Fruit fly (Drosophila melanogaster) whole organism, adult: ENCODE measurements around the gene CG42762.

Experiments used
- CG11617 ChIP-seq: fragments of 200-800 bp; sonication (Bioruptor generic); optimal IDR thresholded peaks from 2 replicates; lab custom pipeline; 2017; ENCODE audit warnings: mild to moderate bottlenecking, missing biosample characterization, missing genetic modification reagents, missing genetic modification characterization
- CG12768 ChIP-seq: fragments of 200-800 bp; sonication (Bioruptor generic); optimal IDR thresholded peaks from 2 replicates; lab custom pipeline; 2017; ENCODE audit warnings: missing biosample characterization, missing genetic modification characterization, mild to moderate bottlenecking, moderate library complexity, missing genetic modification reagents
- CG14711 ChIP-seq: fragments of 200-800 bp; sonication (Bioruptor generic); optimal IDR thresholded peaks from 2 replicates; lab custom pipeline; 2018; ENCODE audit warnings: missing biosample characterization, mild to moderate bottlenecking, missing genetic modification characterization, moderate library complexity
- CG1620 ChIP-seq: fragments of 200-800 bp; sonication (Bioruptor generic); optimal IDR thresholded peaks from 2 replicates; lab custom pipeline; 2016; ENCODE audit warnings: missing biosample characterization, missing genetic modification characterization
- CG33017 ChIP-seq: fragments of 200-800 bp; sonication (Bioruptor generic); optimal IDR thresholded peaks from 2 replicates; lab custom pipeline; 2018; ENCODE audit warnings: missing biosample characterization, mild to moderate bottlenecking, missing genetic modification characterization, moderate library complexity
- CG5204 ChIP-seq: fragments of 200-800 bp; sonication (Bioruptor generic); optimal IDR thresholded peaks from 2 replicates; lab custom pipeline; 2016; ENCODE audit warnings: missing biosample characterization, missing genetic modification characterization
- CG7045 ChIP-seq: fragments of 200-800 bp; sonication (Bioruptor generic); optimal IDR thresholded peaks from 2 replicates; lab custom pipeline; 2017; ENCODE audit warnings: missing biosample characterization, mild to moderate bottlenecking, missing genetic modification characterization
- CG7101 ChIP-seq: fragments of 200-800 bp; sonication (Bioruptor generic); optimal IDR thresholded peaks from 2 replicates; lab custom pipeline; 2018; ENCODE audit warnings: missing biosample characterization, mild to moderate bottlenecking, missing genetic modification characterization, moderate library complexity
- Clk ChIP-seq: fragments of 200-800 bp; sonication (Bioruptor generic); optimal IDR thresholded peaks from 2 replicates; lab custom pipeline; 2017; ENCODE audit warnings: missing biosample characterization, missing genetic modification characterization
- Crg-1 ChIP-seq: fragments of 200-800 bp; sonication (Bioruptor generic); optimal IDR thresholded peaks from 2 replicates; lab custom pipeline; 2016; ENCODE audit warnings: missing biosample characterization, missing genetic modification characterization
- Hr96 ChIP-seq: fragments of 200-800 bp; sonication (Bioruptor generic); optimal IDR thresholded peaks from 2 replicates; lab custom pipeline; 2016; ENCODE audit warnings: missing biosample characterization, missing genetic modification characterization
- Mnt ChIP-seq: fragments of 200-800 bp; sonication (Bioruptor generic); optimal IDR thresholded peaks from 2 replicates; lab custom pipeline; 2016; ENCODE audit warnings: missing biosample characterization, mild to moderate bottlenecking, missing genetic modification characterization
- bab1 ChIP-seq: fragments of 200-800 bp; sonication (Bioruptor generic); optimal IDR thresholded peaks from 3 replicates; lab custom pipeline; 2019; ENCODE audit warnings: missing biosample characterization, mild to moderate bottlenecking, missing genetic modification characterization, moderate library complexity
- cic ChIP-seq: fragments of 200-800 bp; sonication (Bioruptor generic); optimal IDR thresholded peaks from 2 replicates; lab custom pipeline; 2017; ENCODE audit warnings: missing biosample characterization, mild to moderate bottlenecking, missing genetic modification characterization, moderate library complexity
- cnc ChIP-seq, 2 experiments: fragments of >200 bp; optimal IDR thresholded peaks; 2 replicates each; lab custom pipeline; 2017
- kay ChIP-seq: fragments of 200-800 bp; sonication (Bioruptor generic); peaks from one replicate; lab custom pipeline; 2016; ENCODE audit warnings: missing biosample characterization, missing genetic modification characterization, borderline replicate concordance
- ovo ChIP-seq: fragments of 200-800 bp; sonication (Bioruptor generic); optimal IDR thresholded peaks from 2 replicates; lab custom pipeline; 2016; ENCODE audit warnings: missing biosample characterization, missing genetic modification characterization
- pad ChIP-seq: fragments of 200-800 bp; sonication (Bioruptor generic); optimal IDR thresholded peaks from 3 replicates; lab custom pipeline; 2017; ENCODE audit warnings: missing biosample characterization, missing genetic modification characterization, mild to moderate bottlenecking, moderate library complexity, missing genetic modification reagents
- tj ChIP-seq: fragments of 200-800 bp; sonication (Bioruptor generic); optimal IDR thresholded peaks from 3 replicates; lab custom pipeline; 2017; ENCODE audit warnings: missing biosample characterization, mild to moderate bottlenecking, missing genetic modification characterization, moderate library complexity
- toe ChIP-seq: fragments of 200-800 bp; sonication (Bioruptor generic); optimal IDR thresholded peaks from 2 replicates; lab custom pipeline; 2016; ENCODE audit warnings: missing biosample characterization, missing genetic modification characterization

CG42762 gene

DNA sequence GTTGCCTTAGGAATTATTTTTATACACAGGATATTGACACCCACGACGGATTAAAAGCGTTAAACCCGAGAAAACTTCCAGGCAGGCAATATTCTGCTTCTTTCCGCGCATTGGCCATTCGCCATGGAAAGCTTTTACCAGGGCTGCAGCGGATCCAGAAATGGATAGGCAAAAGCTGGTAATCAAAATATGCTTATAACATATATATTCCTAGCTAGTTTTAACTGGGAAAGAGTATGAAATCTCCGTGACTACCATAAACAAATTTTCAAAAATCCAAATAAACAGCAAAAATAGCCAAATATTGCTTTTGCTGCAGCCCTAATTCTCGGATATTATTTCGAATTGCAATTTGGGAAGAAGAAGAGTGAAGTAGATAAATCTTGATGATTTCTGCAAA lies 15.7 kb upstream of the CG42762 start, which contains the start of the genes PAPLA1 and Rbsn-5:
PAPLA1 (minus strand) TSS at position 141 of the 400 bp plus-strand sequence.
Rbsn-5 (plus strand) TSS at position 335 of the 400 bp plus-strand sequence.
- TF ChIP-seq CG14711 (tag; lab: Kevin White, UChicago) (peak; percentile 87), kay (GFP tag; lab: Kevin White, UChicago) (peak; percentile 96), pad (GFP tag; lab: Kevin White, UChicago) (peak; percentile 75), CG11617 (peak; percentile 90), cnc (optimal IDR thresholded peaks at IDR 0.05; lab: Kevin White, UChicago) (no peak), CG12768 (GFP tag; lab: Kevin White, UChicago) (peak; percentile 89), bab1 (GFP tag; lab: Kevin White, UChicago) (peak; percentile 95), CG5204 (GFP tag; lab: Kevin White, UChicago) (no peak), tj (GFP tag; lab: Kevin White, UChicago) (peak; percentile 83), CG1620 (GFP tag; lab: Kevin White, UChicago) (peak; percentile 93), CG33017 (peak; percentile 89), toe (GFP tag; lab: Kevin White, UChicago) (peak; percentile 96), cic (peak; percentile 34), CG7101 (peak; percentile 91), Crg-1 (GFP tag; lab: Kevin White, UChicago) (peak; percentile 92), CG7045 (GFP tag; lab: Kevin White, UChicago) (peak; percentile 90), Mnt (GFP tag; lab: Kevin White, UChicago) (peak; percentile 92), Clk (peak; percentile 80), ovo (peak; percentile 66), Hr96 (GFP tag; lab: Kevin White, UChicago) (peak; percentile 92)

DNA sequence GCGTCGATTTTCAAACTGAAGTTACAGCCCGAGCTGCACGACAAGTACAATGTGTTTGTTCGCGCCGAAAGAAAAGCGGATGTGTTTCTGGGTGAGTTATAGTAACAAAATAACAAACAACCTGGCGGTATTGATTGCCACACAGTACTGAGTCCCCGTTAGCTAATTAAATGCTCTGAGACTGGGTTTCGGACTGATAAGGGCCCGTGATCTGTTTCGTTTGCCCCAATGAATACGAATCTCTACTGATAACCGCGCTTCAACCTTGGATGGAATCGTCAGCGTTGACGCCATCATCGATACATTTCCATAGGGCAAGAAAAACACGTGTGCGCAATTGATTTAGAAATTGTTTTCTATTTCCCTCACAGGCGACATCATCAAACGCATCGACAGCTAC lies 13.3 kb upstream of the CG42762 start:
- no peak for TF ChIP-seq Clk
- TF ChIP-seq cic: peak; percentile 38

DNA sequence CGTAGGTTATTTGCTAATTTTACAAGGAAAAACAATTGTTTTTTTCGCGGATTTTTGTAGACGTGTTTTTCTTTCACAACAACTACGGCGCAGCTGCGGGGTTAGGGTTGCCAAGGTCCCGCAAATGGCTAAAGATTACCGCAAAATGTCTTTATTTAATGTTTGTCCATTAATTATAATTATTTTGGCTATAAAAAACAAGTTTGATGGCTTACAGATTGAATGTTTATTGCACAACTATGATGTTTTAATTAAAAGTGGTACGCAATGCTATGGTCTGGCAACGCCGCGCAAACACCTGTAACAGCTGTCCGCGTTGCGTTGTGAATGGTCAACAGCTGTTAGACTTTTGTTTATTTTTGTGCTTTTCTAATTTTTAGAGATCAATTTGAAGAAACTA lies 12.8 kb upstream of the CG42762 start:
- TF ChIP-seq ovo (peak; percentile 16), pad (GFP tag; lab: Kevin White, UChicago) (peak; percentile 47), cic (no peak), bab1 (GFP tag; lab: Kevin White, UChicago) (peak; percentile 82), CG12768 (GFP tag; lab: Kevin White, UChicago) (peak; percentile 25), Clk (peak; percentile 20), cnc (optimal IDR thresholded peaks at IDR 0.05; lab: Kevin White, UChicago) (no peak), tj (GFP tag; lab: Kevin White, UChicago) (peak; percentile 39), Hr96 (GFP tag; lab: Kevin White, UChicago) (no peak), CG1620 (GFP tag; lab: Kevin White, UChicago) (peak; percentile 66), CG7045 (GFP tag; lab: Kevin White, UChicago) (peak; percentile 70), CG7101 (peak; percentile 77), CG14711 (tag; lab: Kevin White, UChicago) (peak; percentile 97), CG11617 (peak; percentile 79), toe (GFP tag; lab: Kevin White, UChicago) (peak; percentile 81), CG33017 (peak; percentile 34), Mnt (GFP tag; lab: Kevin White, UChicago) (peak; percentile 71), Crg-1 (GFP tag; lab: Kevin White, UChicago) (peak; percentile 61), kay (GFP tag; lab: Kevin White, UChicago) (peak; percentile 95), CG5204 (GFP tag; lab: Kevin White, UChicago) (no peak)

DNA sequence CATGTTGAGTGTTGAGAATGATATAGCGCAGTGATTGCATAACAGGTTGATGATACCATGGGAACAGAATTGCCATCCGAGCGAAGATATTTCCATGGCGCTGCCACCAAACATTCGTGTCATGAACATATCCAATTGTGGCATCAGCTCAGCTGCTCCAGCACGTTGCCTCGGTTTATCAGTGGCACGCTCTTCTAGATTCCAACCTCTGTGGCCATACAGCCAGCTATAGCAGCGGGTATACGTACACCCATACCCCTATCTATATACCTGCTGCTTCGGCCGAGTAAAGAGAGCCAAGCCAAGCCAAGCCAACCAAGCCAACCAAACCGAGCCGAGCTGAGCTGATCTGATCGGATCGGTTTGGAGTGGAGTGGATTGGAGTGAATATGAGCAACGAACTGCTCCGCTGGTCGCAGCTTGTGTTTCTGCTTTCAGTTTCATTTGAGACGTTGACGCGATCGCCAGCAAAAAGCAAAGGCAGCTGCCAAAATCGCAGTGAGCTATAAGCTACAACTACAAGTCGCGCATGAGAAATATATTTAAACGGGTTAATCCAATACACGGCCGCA lies 4.8 kb upstream of the CG42762 start:
- TF ChIP-seq toe (GFP tag; lab: Kevin White, UChicago) (no peak), bab1 (GFP tag; lab: Kevin White, UChicago) (no peak), Clk (no peak), CG12768 (GFP tag; lab: Kevin White, UChicago) (no peak), CG7045 (GFP tag; lab: Kevin White, UChicago) (no peak), pad (GFP tag; lab: Kevin White, UChicago) (no peak), Crg-1 (GFP tag; lab: Kevin White, UChicago) (no peak), cnc (optimal IDR thresholded peaks at IDR 0.05; lab: Kevin White, UChicago) (no peak), ovo (no peak), tj (GFP tag; lab: Kevin White, UChicago) (no peak), CG7101 (no peak), CG14711 (tag; lab: Kevin White, UChicago) (no peak), Mnt (GFP tag; lab: Kevin White, UChicago) (no peak), CG33017 (no peak), cic (no peak), CG11617 (no peak), Hr96 (GFP tag; lab: Kevin White, UChicago) (no peak)

DNA sequence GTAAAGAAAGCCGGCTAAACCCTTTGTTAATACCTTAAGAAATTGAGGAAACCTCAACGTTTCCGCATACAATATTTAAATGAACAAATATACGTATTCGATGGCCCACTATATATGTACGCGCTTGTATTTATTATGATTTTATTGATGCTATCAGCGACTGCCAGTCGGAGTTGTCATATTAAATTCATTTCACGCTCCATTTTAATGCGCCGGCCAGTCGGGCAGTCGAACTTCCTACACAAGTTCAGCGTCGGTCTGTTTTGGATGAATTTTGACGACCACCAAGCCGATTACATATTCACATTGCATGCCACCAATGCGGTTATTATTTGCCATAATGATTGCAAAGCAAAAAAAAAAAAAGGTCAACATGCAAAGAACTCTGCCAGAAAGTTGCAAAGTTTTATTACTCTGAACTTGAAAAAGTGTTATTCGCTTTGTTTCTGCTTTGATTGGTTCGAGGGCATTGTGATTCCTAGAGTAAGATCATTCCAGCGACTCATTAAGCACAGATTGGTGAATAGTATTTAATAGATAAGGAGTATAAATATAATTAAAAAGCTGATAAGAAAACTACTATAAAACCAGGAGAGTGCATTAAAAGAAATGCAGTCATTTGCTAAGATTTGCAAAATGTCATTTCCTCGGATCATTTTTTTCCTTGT lies 3.3 kb upstream of the CG42762 start, which contains the start of gene CG31606:
CG31606 (plus strand) TSS at position 618 of the 668 bp plus-strand sequence.
- TF ChIP-seq CG7101 (no peak), CG7045 (GFP tag; lab: Kevin White, UChicago) (no peak), ovo (no peak), cnc (optimal IDR thresholded peaks at IDR 0.05; lab: Kevin White, UChicago) (no peak), toe (GFP tag; lab: Kevin White, UChicago) (no peak), bab1 (GFP tag; lab: Kevin White, UChicago) (no peak), pad (GFP tag; lab: Kevin White, UChicago) (no peak), kay (GFP tag; lab: Kevin White, UChicago) (no peak), CG14711 (tag; lab: Kevin White, UChicago) (no peak), Clk (no peak), CG11617 (no peak), cic (no peak), CG12768 (GFP tag; lab: Kevin White, UChicago) (no peak), CG1620 (GFP tag; lab: Kevin White, UChicago) (no peak), tj (GFP tag; lab: Kevin White, UChicago) (no peak), Hr96 (GFP tag; lab: Kevin White, UChicago) (no peak), CG5204 (GFP tag; lab: Kevin White, UChicago) (no peak)
